Worm (Caenorhabditis elegans): ENCODE results near the gene C47D12.5.
A peak's percentile ranks its signal among the peaks of the same experiment; 100 is the strongest.

The C47D12.5 gene

DNA sequence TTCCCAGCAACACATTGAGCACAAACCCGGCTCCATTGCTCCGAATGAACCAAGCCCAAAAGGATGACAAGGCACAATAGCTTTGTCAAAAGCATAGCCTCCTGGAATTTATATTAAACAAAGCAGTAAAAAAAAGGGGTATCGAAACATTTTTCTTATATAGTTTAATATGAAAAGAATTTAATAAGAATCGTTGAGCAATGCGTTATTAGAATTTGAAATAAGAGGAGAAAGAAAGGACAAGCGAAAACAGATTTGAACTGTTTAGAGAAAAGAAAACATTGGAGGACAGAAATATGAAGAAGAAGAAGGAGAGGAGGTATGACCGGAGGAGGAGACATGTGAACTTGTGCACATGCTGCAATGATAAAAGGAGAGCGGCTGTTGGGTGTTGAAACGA, at the start of gene C47D12.5:
TSS of gene C47D12.5 (minus strand) at position 101 of the 400 bp plus-strand sequence.
- TF ChIP-seq mab-5 (tag; optimal IDR thresholded peaks at IDR 0.05) (no peak), ham-2 (GFP tag; optimal IDR thresholded peaks at IDR 0.05) (no peak), mep-1 (tag; optimal IDR thresholded peaks at IDR 0.05) (no peak), zip-8 (tag; optimal IDR thresholded peaks at IDR 0.05) (no peak), mls-2 (tag; optimal IDR thresholded peaks at IDR 0.05) (no peak), flh-1 (GFP tag; optimal IDR thresholded peaks at IDR 0.05) (no peak), unc-120 (tag; optimal IDR thresholded peaks at IDR 0.05; ENCODE audit: poor library complexity, severe bottlenecking) (no peak), nhr-12 (tag; optimal IDR thresholded peaks at IDR 0.05) (no peak), cnd-1 (tag; optimal IDR thresholded peaks at IDR 0.05) (no peak), unc-62 (GFP tag; optimal IDR thresholded peaks at IDR 0.05) (no peak), ztf-11 (tag; optimal IDR thresholded peaks at IDR 0.05) (no peak), lsy-2 (tag; optimal IDR thresholded peaks at IDR 0.05) (no peak), sem-2 (GFP tag; optimal IDR thresholded peaks at IDR 0.05) (no peak), ces-1 (GFP tag; optimal IDR thresholded peaks at IDR 0.05) (no peak), pha-4 (tag; optimal IDR thresholded peaks at IDR 0.05) (no peak)

DNA sequence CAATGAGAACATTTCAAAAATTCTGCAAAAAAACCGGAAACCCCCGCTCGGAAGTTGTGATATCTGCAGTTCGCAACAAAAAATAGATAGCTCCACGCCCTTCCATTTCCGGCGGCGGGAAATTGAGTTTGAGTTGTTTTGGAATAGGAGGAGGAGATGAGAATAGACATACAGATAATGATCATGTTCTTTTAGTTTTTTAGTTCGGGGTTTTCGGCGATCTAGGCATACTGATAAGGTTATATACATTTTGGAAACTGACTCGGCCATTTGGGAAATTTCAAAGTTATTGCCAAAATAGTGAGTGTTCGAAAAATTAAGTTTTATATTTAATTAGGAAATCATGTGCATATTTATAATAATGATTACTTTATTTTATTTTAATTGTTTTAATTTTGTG, 48.8 kb upstream of the C47D12.5 start:
- TF ChIP-seq elt-1 (tag; optimal IDR thresholded peaks at IDR 0.05; ENCODE audit: borderline replicate concordance, insufficient read depth), result peak; percentile 53
- no peak for TF ChIP-seq lin-13 (tag; optimal IDR thresholded peaks at IDR 0.05)
- TF ChIP-seq nhr-12 (tag; optimal IDR thresholded peaks at IDR 0.05), result no peak

DNA sequence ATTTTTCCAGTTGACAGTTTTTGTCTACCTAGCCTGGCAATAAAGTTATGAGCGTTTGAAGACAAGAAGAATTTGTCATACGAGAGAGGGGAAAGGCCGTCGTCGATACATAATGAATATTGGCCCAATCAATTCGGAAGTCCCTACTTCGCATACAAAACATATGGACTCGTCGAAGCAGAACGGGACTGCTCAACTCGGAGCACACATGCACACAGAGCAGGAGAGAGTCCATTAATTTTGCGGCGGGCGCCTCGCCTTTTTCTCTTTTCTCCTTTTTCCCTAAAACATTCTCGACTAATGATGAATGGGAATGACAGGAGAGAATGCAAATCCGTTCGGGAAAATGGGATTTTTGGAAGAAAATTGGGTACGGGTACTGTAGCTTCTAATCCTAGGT, 47.4 kb upstream of the C47D12.5 start, which contains the start of gene F13D12.8:
TSS of gene F13D12.8 (minus strand) at position 82 of the 400 bp plus-strand sequence.
- no peak for TF ChIP-seq hlh-1 (tag; optimal IDR thresholded peaks at IDR 0.05)
- TF ChIP-seq ces-1 (GFP tag; optimal IDR thresholded peaks at IDR 0.05), result peak; percentile 39

DNA sequence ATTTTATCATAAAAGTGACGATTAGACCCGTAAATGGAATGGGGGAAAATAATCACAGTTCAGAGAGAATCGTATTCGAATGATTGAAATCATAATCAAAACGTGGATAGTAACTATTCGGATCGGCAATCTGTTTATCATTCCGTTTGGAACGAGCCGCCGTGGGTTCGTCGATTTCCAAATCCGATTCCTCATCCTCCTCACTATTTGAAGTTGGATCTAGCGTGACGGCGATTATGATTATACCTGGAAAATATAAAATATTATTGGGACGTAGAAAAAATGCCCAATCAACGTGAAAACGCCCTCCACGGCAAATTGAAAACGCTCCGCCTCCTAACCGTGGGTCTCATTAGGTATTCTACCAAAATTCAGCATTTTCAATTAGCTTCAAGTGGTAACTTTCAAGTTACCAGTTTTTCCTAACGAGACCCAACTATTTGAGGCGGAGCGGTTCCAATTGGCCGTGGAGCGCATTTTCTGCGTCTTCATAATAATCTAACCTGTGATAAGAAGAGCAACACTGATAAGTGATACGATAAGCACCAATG, 46.2 kb upstream of the C47D12.5 start:
- TF ChIP-seq mep-1 (tag; optimal IDR thresholded peaks at IDR 0.05) (no peak), bed-3 (GFP tag; optimal IDR thresholded peaks at IDR 0.05) (no peak), snpc-4 (tag; optimal IDR thresholded peaks at IDR 0.05) (no peak), ceh-83 (GFP tag; optimal IDR thresholded peaks at IDR 0.05) (no peak)

DNA sequence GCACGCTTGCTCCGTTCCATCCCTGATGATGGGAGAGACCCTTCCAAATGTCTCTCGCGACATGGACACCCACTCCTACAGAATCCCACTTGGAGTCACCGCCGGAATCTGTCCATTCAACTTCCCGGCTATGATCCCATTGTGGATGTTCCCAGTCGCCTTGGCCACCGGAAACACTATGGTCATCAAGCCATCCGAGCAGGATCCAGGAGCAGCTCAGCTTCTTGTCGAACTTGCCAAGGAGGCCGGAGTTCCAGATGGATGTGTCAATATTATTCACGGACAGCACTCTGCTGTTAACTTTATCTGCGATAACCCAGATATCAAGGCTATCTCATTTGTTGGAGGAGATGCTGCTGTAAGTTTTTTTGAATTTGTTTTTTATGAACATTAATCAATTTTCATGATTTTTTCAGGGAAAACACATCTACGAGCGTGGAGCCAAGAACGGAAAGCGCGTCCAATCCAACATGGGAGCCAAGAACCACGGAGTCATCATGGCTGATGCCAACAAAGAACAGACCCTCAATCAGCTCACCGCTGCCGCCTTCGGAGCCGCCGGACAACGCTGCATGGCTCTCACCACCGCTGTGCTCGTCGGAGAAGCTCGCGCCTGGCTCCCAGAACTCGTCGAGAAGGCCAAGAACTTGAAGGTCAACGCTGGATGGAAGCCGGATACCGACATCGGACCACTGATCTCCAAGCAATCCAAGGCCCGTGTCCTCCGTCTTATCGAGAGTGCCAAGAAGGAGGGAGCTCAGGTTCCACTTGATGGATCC, 44.9 kb upstream of the C47D12.5 start:
- TF ChIP-seq ztf-11 (tag; optimal IDR thresholded peaks at IDR 0.05) (no peak), drap-1 (GFP tag; optimal IDR thresholded peaks at IDR 0.05) (no peak), mab-5 (tag; optimal IDR thresholded peaks at IDR 0.05) (no peak), nhr-76 (tag; optimal IDR thresholded peaks at IDR 0.05) (no peak), bed-3 (GFP tag; optimal IDR thresholded peaks at IDR 0.05) (no peak), nhr-28 (tag; optimal IDR thresholded peaks at IDR 0.05) (no peak), flh-1 (GFP tag; optimal IDR thresholded peaks at IDR 0.05) (no peak), M03D4.4 (tag; optimal IDR thresholded peaks at IDR 0.05) (no peak), ham-2 (GFP tag; optimal IDR thresholded peaks at IDR 0.05) (no peak), mep-1 (tag; optimal IDR thresholded peaks at IDR 0.05) (no peak), ceh-83 (GFP tag; optimal IDR thresholded peaks at IDR 0.05) (no peak), hlh-1 (tag; optimal IDR thresholded peaks at IDR 0.05) (no peak), unc-39 (tag; optimal IDR thresholded peaks at IDR 0.05) (no peak), mls-2 (tag; optimal IDR thresholded peaks at IDR 0.05) (no peak), lin-13 (tag; optimal IDR thresholded peaks at IDR 0.05) (no peak), blmp-1 (tag; optimal IDR thresholded peaks at IDR 0.05) (no peak), elt-3 (tag; optimal IDR thresholded peaks at IDR 0.05) (no peak), unc-62 (GFP tag; optimal IDR thresholded peaks at IDR 0.05) (no peak), ceh-39 (tag; optimal IDR thresholded peaks at IDR 0.05) (no peak)
